Fruit fly (Drosophila melanogaster): ENCODE data around the gene CG32079.

DNA sequence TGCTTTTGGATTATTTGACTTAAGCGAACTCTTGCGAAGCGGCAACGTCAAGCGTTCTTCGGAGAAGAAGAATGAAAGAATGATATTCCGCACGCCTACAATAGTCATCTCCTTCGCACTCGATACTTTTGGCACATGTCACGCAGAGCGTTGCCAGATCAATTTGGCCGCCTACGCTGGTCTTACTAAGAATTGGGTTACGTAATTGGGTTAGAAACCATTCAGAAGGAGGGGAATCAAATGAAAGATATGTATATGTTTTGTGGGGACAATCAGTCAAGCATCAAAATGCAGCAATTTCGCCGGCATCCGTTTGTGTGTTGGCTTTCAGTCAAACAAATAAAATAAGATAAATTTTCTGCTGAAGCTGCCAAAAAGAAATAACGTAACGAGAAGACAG is 39.8 kb upstream of the CG32079 start:
- TF ChIP-seq psq (optimal IDR thresholded peaks at IDR 0.05), result no peak
- no peak for TF ChIP-seq Myc (optimal IDR thresholded peaks at IDR 0.05)
- TF ChIP-seq ttk (optimal IDR thresholded peaks at IDR 0.05), result no peak
